Worm (Caenorhabditis elegans) whole organism, midembryonic: Measurements from ENCODE around the gene F13D12.8.

ENCODE experiments used
- T22C8.4 ChIP-seq: fragments of 200-800 bp; sonication (Bioruptor generic); IDR thresholded peaks from 2 replicates; pipeline ENCODE4 v1.3.6; 2022; ENCODE audit warnings: missing genetic modification characterization, missing compliant biosample characterization
- cog-1 ChIP-seq: sonication (generic microtip); optimal IDR thresholded peaks from 2 replicates; lab custom pipeline; 2016; ENCODE audit warnings: missing genetic modification characterization, missing compliant biosample characterization
- flt-1 ChIP-seq: fragments of 200-800 bp; sonication (Bioruptor generic); IDR thresholded peaks from 2 replicates; pipeline ENCODE4 v1.3.6; 2022; ENCODE audit warnings: missing genetic modification characterization, missing compliant biosample characterization
- klf-2 ChIP-seq: fragments of 200-800 bp; sonication (Bioruptor generic); conservative IDR thresholded peaks from 2 replicates; pipeline ENCODE4 v1.3.6; 2022; ENCODE audit warnings: missing genetic modification reagents, missing genetic modification characterization, missing compliant biosample characterization
- med-1 ChIP-seq: sonication (generic microtip); optimal IDR thresholded peaks from 2 replicates; lab custom pipeline; 2017; ENCODE audit warnings: missing genetic modification characterization, mild to moderate bottlenecking, missing compliant biosample characterization, antibody characterized with exemption, missing genetic modification reagents; ENCODE audit not compliant: insufficient read depth
- ref-1 ChIP-seq: fragments of 200-800 bp; sonication (Bioruptor generic); conservative IDR thresholded peaks from 2 replicates; pipeline ENCODE4 v1.3.6; 2022; ENCODE audit warnings: missing genetic modification reagents, missing genetic modification characterization, missing compliant biosample characterization
- tab-1 ChIP-seq: fragments of 200-800 bp; sonication (Bioruptor generic); IDR thresholded peaks from 2 replicates; pipeline ENCODE4 v1.3.6; 2022; ENCODE audit warnings: missing genetic modification characterization, missing compliant biosample characterization
- ztf-23 ChIP-seq: fragments of 200-800 bp; sonication (Bioruptor generic); IDR thresholded peaks from 2 replicates; pipeline ENCODE4 v1.3.6; 2022; ENCODE audit warnings: missing genetic modification reagents, missing genetic modification characterization, missing compliant biosample characterization
- ztf-29 ChIP-seq: fragments of 200-800 bp; sonication (Bioruptor generic); IDR thresholded peaks from 2 replicates; pipeline ENCODE4 v1.3.6; 2022; ENCODE audit warnings: missing genetic modification reagents, missing genetic modification characterization, missing compliant biosample characterization

- TF ChIP-seq tab-1 (GFP tag; lab: Robert Waterston, UW) (no peak), ref-1 (GFP tag; lab: Robert Waterston, UW) (no peak), T22C8.4 (GFP tag; lab: Robert Waterston, UW) (no peak), ztf-29 (GFP tag; lab: Robert Waterston, UW) (no peak), med-1 (GFP tag; lab: Kevin White, UChicago) (no peak), flt-1 (GFP tag; lab: Robert Waterston, UW) (no peak), ztf-23 (GFP tag; lab: Robert Waterston, UW) (no peak), klf-2 (GFP tag; lab: Robert Waterston, UW) (no peak), cog-1 (no peak)
These were observed 16.1 kb upstream of the F13D12.8 start, which contains the start of the genes F44E5.17 and gpb-1 for ce11 chrII:11748494-11748893.
